Worm (Caenorhabditis elegans) whole organism, L4/young adult: ENCODE measurements around the gene W04G3.13.

Experiments used
- W03F9.2 ChIP-seq: fragments of 150-350 bp; optimal IDR thresholded peaks from 2 replicates; lab custom pipeline; 2014; ENCODE audit warnings: missing biosample characterization, missing genetic modification characterization
- dao-5 ChIP-seq: sonication (generic microtip); optimal IDR thresholded peaks from 2 replicates; lab custom pipeline; 2016; ENCODE audit warnings: missing genotype, missing genetic modification characterization, moderate library complexity, missing compliant biosample characterization
- him-1 ChIP-seq: sonication (generic microtip); optimal IDR thresholded peaks from 2 replicates; lab custom pipeline; 2016; ENCODE audit warnings: missing genotype, missing genetic modification reagents, missing genetic modification characterization, missing compliant biosample characterization

DNA sequence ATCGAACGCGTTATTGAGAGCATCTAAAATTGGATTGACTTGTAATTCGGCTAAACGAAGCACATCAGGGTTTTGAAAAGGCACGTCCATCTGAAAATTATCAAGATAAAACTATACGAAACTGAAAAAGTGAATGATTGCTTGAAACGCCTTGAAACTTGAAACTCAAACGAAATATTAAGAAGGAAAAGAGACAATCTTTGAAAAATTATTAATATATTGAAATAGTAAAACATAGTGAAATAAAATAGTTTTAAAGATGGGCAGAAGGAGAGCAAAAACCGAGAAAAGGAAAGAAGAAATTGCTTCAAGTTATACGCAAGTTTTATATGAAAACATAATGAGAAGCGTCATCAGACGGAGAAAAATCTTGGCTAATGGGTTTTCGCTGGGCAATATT lies 18.5 kb upstream of the W04G3.13 start, which contains the start of gene W02H3.3:
- TF ChIP-seq W03F9.2 (tag; lab: Kevin White, UChicago) = no peak
- TF ChIP-seq him-1 (tag; lab: Kevin White, UChicago) = no peak
- TF ChIP-seq dao-5 (tag; lab: Kevin White, UChicago) = no peak
